Worm (Caenorhabditis elegans) whole organism, L4/young adult: ENCODE results near the gene srz-102.
"Not testable (repeated sequence)": the region's sequence is repeated elsewhere in the genome, so short reads cannot be mapped to it uniquely, and the experiment has no call there.

ENCODE experiments used
- W03F9.2 ChIP-seq: fragments of 150-350 bp; optimal IDR thresholded peaks from 2 replicates; lab custom pipeline; 2014; ENCODE audit warnings: missing biosample characterization, missing genetic modification characterization
- dao-5 ChIP-seq: sonication (generic microtip); optimal IDR thresholded peaks from 2 replicates; lab custom pipeline; 2016; ENCODE audit warnings: missing genotype, missing genetic modification characterization, moderate library complexity, missing compliant biosample characterization
- him-1 ChIP-seq: sonication (generic microtip); optimal IDR thresholded peaks from 2 replicates; lab custom pipeline; 2016; ENCODE audit warnings: missing genotype, missing genetic modification reagents, missing genetic modification characterization, missing compliant biosample characterization

srz-102 gene

ce11 chrV:16687227-16687626 is at the start of gene srz-102:
srz-102 (plus strand) TSS chrV:16687527.
- TF ChIP-seq him-1 (tag; lab: Kevin White, UChicago) (no peak), W03F9.2 (tag; lab: Kevin White, UChicago) (no peak), dao-5 (tag; lab: Kevin White, UChicago) (no peak)

ce11 chrV:16638204-16638603 is 49.1 kb upstream of the srz-102 start, which contains the start of gene srw-76:
srw-76 (minus strand) TSS chrV:16638304.
- TF ChIP-seq W03F9.2 (tag; lab: Kevin White, UChicago) (no peak), him-1 (tag; lab: Kevin White, UChicago) (no peak), dao-5 (tag; lab: Kevin White, UChicago) (no peak)

DNA sequence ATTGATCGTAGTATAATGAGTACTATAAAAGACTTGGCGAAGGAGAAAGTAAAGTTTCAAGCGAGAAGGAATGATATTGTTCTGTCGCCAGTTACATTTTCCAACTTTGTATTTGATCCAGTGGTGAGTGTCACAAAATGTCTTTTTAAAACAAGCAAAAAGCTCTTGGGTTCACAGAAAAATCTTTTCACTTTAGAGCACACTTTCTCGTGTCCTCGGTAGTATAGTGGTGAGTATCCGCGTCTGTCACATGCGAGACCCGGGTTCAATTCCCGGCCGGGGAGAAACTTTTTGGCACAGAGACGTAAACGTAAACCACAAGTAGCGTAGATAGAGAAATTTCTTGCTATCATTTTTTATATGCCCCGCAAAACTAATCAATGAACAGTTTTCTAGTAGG is 47.0 kb upstream of the srz-102 start:
- TF ChIP-seq W03F9.2 (tag; lab: Kevin White, UChicago) (no peak), him-1 (tag; lab: Kevin White, UChicago) (no peak), dao-5 (tag; lab: Kevin White, UChicago) (no peak)

DNA sequence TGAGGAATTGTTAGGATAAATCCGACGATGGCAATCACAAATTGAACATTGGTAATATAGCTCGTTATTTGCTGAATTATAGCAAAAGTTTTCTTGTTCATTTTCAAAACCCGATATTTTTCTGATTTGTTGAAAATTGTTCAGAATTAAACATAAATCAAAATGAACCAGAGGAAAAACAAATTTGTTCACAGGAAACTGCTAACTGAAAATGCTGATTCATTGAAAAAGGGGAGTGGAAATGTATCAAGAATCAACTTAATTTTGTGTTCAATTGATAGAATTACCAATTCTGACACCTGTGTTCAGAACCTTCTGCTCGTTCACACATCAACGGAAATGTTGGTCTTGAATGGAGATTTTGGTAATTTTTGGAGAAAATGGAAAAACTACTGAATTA is 43.8 kb upstream of the srz-102 start, which contains the start of gene srw-77:
TSS of gene srw-77 (minus strand) at position 101 of the 400 bp plus-strand sequence.
- TF ChIP-seq him-1 (tag; lab: Kevin White, UChicago) (no peak), dao-5 (tag; lab: Kevin White, UChicago) (no peak), W03F9.2 (tag; lab: Kevin White, UChicago) (no peak)

- TF ChIP-seq him-1 (tag; lab: Kevin White, UChicago) (no peak), W03F9.2 (tag; lab: Kevin White, UChicago) (no peak), dao-5 (tag; lab: Kevin White, UChicago) (no peak)
Measured at ce11 chrV:16645201-16645940, 42.0 kb upstream of the srz-102 start, which contains the start of gene W06G6.17. W06G6.17 (minus strand) TSS chrV:16645251.

DNA sequence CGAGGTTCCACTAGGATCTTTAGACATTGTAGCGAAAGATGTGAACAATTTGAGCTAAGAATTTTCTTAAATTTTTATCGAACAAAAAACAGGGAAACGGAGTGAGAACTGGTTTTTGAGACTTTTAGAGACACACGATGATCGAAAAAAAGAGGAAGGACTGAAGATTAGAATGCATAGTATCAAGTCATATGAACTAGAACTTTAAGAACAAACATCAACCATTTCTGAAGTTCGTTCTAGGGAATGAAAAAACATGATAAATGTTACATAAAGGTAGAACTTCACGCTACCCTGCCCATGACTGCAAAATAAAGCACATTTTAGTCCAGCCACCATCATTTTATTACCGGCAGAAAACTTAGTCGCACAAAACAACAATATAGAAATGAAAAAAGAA is 41.0 kb upstream of the srz-102 start, which contains the start of gene W06G6.9:
TSS of gene W06G6.9 (minus strand) at position 101 of the 400 bp plus-strand sequence.
- TF ChIP-seq him-1 (tag; lab: Kevin White, UChicago) (no peak), W03F9.2 (tag; lab: Kevin White, UChicago) (no peak), dao-5 (tag; lab: Kevin White, UChicago) (no peak)

- TF ChIP-seq W03F9.2 (tag; lab: Kevin White, UChicago) = no peak
- no peak for TF ChIP-seq him-1 (tag; lab: Kevin White, UChicago)
- TF ChIP-seq dao-5 (tag; lab: Kevin White, UChicago) = no peak
Measured at ce11 chrV:16647093-16647492, 40.2 kb upstream of the srz-102 start, which contains the start of gene W06G6.10. W06G6.10 (minus strand) TSS chrV:16647193.

ce11 chrV:16648317-16649018 is 38.9 kb upstream of the srz-102 start, which contains the start of gene W06G6.20:
W06G6.20 (minus strand) TSS chrV:16648367.
- no peak for TF ChIP-seq him-1 (tag; lab: Kevin White, UChicago)
- TF ChIP-seq W03F9.2 (tag; lab: Kevin White, UChicago) = no peak
- TF ChIP-seq dao-5 (tag; lab: Kevin White, UChicago) = no peak

- not testable (repeated sequence) for TF ChIP-seq dao-5, W03F9.2, him-1 (tag; lab: Kevin White, UChicago)
Measured at ce11 chrV:16649200-16649599, 38.1 kb upstream of the srz-102 start, which contains the start of gene W06G6.11. W06G6.11 (minus strand) TSS chrV:16649300.

DNA sequence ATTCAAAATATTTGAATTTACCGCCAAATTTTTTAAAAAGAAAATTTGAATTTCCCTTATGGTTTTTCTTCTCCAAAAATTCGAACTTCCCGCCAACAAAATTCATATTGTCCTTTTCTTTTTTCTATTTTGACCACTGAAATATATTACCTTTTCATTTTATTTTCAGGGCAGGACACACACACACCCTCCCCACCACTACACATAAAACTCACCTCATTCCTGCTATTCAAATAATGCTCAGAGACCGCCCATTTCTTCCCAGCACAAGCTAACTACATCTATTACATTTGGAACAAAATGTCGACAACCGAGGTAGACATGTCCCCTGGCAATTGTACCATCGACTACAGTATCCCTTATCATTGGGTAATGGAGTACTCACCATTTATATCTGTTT is 33.1 kb upstream of the srz-102 start, which contains the start of gene W06G6.15:
TSS of gene W06G6.15 (plus strand) at position 301 of the 400 bp plus-strand sequence.
- TF ChIP-seq him-1, W03F9.2, dao-5 (tag; lab: Kevin White, UChicago): not testable (repeated sequence)

ce11 chrV:16660816-16661215 is 26.5 kb upstream of the srz-102 start, which contains the start of gene Y70C5B.2:
Y70C5B.2 (minus strand) TSS chrV:16660916.
- TF ChIP-seq W03F9.2, him-1, dao-5 (tag; lab: Kevin White, UChicago): not testable (repeated sequence)

- no peak for TF ChIP-seq W03F9.2 (tag; lab: Kevin White, UChicago)
- TF ChIP-seq dao-5 (tag; lab: Kevin White, UChicago) = no peak
- TF ChIP-seq him-1 (tag; lab: Kevin White, UChicago) = no peak
Measured at ce11 chrV:16666647-16667046, 20.7 kb upstream of the srz-102 start, which contains the start of gene F14F8.14. F14F8.14 (minus strand) TSS chrV:16666747.
